Fruit fly (Drosophila melanogaster) whole organism: Measurements from ENCODE around the gene mRpL20.

Source experiments
- CG8478 ChIP-seq: fragments of >200 bp; optimal IDR thresholded peaks from 2 replicates; lab custom pipeline; 2018; ENCODE audit warnings: inconsistent platforms
- Dll ChIP-seq: fragments of >200 bp; optimal IDR thresholded peaks from 2 replicates; lab custom pipeline; 2017
- EcR ChIP-seq, 2 experiments: fragments of >200 bp; optimal IDR thresholded peaks; 2 replicates each; lab custom pipeline; 2017; ENCODE audit warnings: missing biosample characterization in 2 of 2, missing genetic modification characterization in 2 of 2, missing genetic modification reagents in 2 of 2
- pan ChIP-seq: fragments of >200 bp; optimal IDR thresholded peaks from 2 replicates; lab custom pipeline; 2017
- psq ChIP-seq: fragments of >200 bp; optimal IDR thresholded peaks from 2 replicates; lab custom pipeline; 2017
- usp ChIP-seq: fragments of >200 bp; optimal IDR thresholded peaks from 2 replicates; lab custom pipeline; 2017; ENCODE audit warnings: missing biosample characterization, missing genetic modification characterization, mixed read lengths

dm6 chr3L:13033361-13033760, 15.7 kb upstream of the mRpL20 start:
- TF ChIP-seq psq (no peak), usp (GFP tag; lab: Kevin White, UChicago) (no peak), CG8478 (lab: Kevin White, UChicago) (no peak), EcR (GFP tag; optimal IDR thresholded peaks at IDR 0.05; lab: Kevin White, UChicago) (no peak), Dll (lab: Kevin White, UChicago) (no peak), pan (lab: Kevin White, UChicago) (no peak)
